Worm (Caenorhabditis elegans) whole organism, young adult: ENCODE results near the gene Y22F5A.11.

Experiments
- let-607 ChIP-seq, 2 experiments: fragments of 200-800 bp in 1 of 2; sonication (Bioruptor generic) in 1 of 2; sonication (generic microtip) in 1 of 2; optimal IDR thresholded peaks; 2 replicates each; lab custom pipeline; 2016 to 2018; ENCODE audit warnings: mild to moderate bottlenecking in 2 of 2, missing compliant biosample characterization in 2 of 2, missing genetic modification characterization in 2 of 2, moderate library complexity in 2 of 2, missing genotype in 1 of 2
- ztf-3 ChIP-seq: fragments of 200-800 bp; sonication (Bioruptor generic); optimal IDR thresholded peaks from 2 replicates; lab custom pipeline; 2018; ENCODE audit warnings: mild to moderate bottlenecking, missing genetic modification characterization, missing compliant biosample characterization

DNA sequence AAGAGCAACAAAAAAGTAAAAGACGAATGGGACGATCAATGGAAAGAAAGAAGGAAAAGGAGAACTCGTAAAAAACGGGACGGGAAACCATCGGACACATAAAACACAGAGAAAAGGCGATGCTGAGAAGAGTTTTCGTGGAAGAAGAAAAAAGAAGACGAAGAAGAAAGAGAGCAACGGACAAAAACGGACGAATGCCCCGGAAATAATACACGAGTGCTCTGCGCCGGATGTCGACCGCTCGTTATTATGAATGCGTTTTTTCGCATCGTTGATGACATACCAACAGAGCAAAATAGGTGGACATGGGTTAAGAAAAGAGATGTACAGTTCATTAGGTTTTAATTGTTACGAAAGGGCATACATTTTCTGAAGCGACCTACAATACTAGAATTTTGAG, at the start of gene Y22F5A.11:
- no peak for TF ChIP-seq ztf-3
- no peak for TF ChIP-seq let-607 (tag; optimal IDR thresholded peaks at IDR 0.05; lab: Kevin White, UChicago)
